Fruit fly (Drosophila melanogaster): ENCODE data around the gene SdhD.

The SdhD gene

DNA sequence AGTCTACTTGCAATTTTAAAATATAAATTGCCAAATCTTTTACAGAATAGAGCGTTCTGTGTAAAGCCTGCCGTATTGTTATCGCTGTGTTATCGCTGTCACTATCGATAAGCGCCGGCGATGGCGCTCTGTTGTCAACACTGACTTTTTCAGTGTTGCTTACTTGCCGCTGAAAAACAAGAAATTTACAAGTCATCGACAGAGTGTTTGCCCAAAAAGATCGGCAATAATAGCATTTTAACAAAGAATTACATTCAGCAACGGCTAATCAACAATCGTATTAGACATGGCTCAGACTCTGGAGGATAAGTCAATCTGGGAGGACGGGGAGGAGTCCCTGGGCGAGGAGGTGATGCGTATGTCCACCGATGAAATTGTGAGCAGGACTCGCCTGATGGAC, 7.7 kb downstream of the SdhD start, which contains the start of the genes RanBP3 and Rpt5 (continued):
- TF ChIP-seq Atf-2 (GFP tag; optimal IDR thresholded peaks at IDR 0.05), result peak; percentile 48
- TF ChIP-seq Gsc (GFP tag; IDR thresholded peaks at IDR 0.05), result no peak
- no peak for TF ChIP-seq CG8281 (tag; optimal IDR thresholded peaks at IDR 0.05)
- no peak for TF ChIP-seq cad (GFP tag; optimal IDR thresholded peaks at IDR 0.05)
- TF ChIP-seq CG31224 (GFP tag; IDR thresholded peaks at IDR 0.05), result no peak
- no peak for TF ChIP-seq CG6654 (GFP tag; optimal IDR thresholded peaks at IDR 0.05)
- TF ChIP-seq hth (optimal IDR thresholded peaks at IDR 0.05), result no peak
- no peak for TF ChIP-seq twi (tag; optimal IDR thresholded peaks at IDR 0.05)
- TF ChIP-seq B-H2 (GFP tag; optimal IDR thresholded peaks at IDR 0.05), result peak; percentile 65
- no peak for TF ChIP-seq CG6689 (GFP tag; IDR thresholded peaks at IDR 0.05)
- peak; percentile 37; the same call in 1 of the 2 replicates for TF ChIP-seq al (GFP tag; IDR thresholded peaks at IDR 0.05)
- TF ChIP-seq Hr51 (GFP tag; optimal IDR thresholded peaks at IDR 0.05), result peak in 1 of 2 experiments; percentile 56
- TF ChIP-seq bbx (GFP tag; IDR thresholded peaks at IDR 0.05; ENCODE audit: partially characterized antibody), result peak; percentile 92
- TF ChIP-seq Sox100B (GFP tag; optimal IDR thresholded peaks at IDR 0.05), result no peak
- TF ChIP-seq vvl (GFP tag; IDR thresholded peaks at IDR 0.05), result peak; percentile 70
- TF ChIP-seq pros (GFP tag; optimal IDR thresholded peaks at IDR 0.05), result no peak
- TF ChIP-seq CG17912 (GFP tag; optimal IDR thresholded peaks at IDR 0.05), result peak; percentile 7
- peak; percentile 95 for TF ChIP-seq MBD-R2 (GFP tag; IDR thresholded peaks at IDR 0.05)
- TF ChIP-seq Nf-YA (GFP tag; IDR thresholded peaks at IDR 0.05), result no peak; the same call in 1 of the 2 replicates
- TF ChIP-seq CG6765 (GFP tag; optimal IDR thresholded peaks at IDR 0.05), result peak; percentile 26
- TF ChIP-seq her (GFP tag; optimal IDR thresholded peaks at IDR 0.05), result peak; percentile 59
- peak; percentile 65 for TF ChIP-seq CG1792 (GFP tag; optimal IDR thresholded peaks at IDR 0.05)
- no peak for TF ChIP-seq CG10565 (GFP tag; optimal IDR thresholded peaks at IDR 0.05)
- no peak for TF ChIP-seq gem (tag; optimal IDR thresholded peaks at IDR 0.05)
- TF ChIP-seq Taf1 (GFP tag; IDR thresholded peaks at IDR 0.05), result no peak
- no peak for TF ChIP-seq CoRest (tag; optimal IDR thresholded peaks at IDR 0.05)
- no peak for TF ChIP-seq CG7372 (GFP tag; IDR thresholded peaks at IDR 0.05)
- peak; percentile 27 for TF ChIP-seq Max (GFP tag; optimal IDR thresholded peaks at IDR 0.05)
- no peak for TF ChIP-seq CG30020 (tag; optimal IDR thresholded peaks at IDR 0.05)
- TF ChIP-seq odd (GFP tag; optimal IDR thresholded peaks at IDR 0.05), result no peak
- no peak for TF ChIP-seq so (GFP tag; IDR thresholded peaks at IDR 0.05)
- no peak for TF ChIP-seq gsb (GFP tag; IDR thresholded peaks at IDR 0.05)
- TF ChIP-seq Lpt (GFP tag; optimal IDR thresholded peaks at IDR 0.05), result no peak
- peak; percentile 52 for TF ChIP-seq CG11398 (GFP tag; optimal IDR thresholded peaks at IDR 0.05)
- no peak for TF ChIP-seq ems (GFP tag; optimal IDR thresholded peaks at IDR 0.05)
- TF ChIP-seq nmo (GFP tag; optimal IDR thresholded peaks at IDR 0.05), result peak; percentile 35
- peak; percentile 60 for TF ChIP-seq Myb (GFP tag; optimal IDR thresholded peaks at IDR 0.05)
- TF ChIP-seq danr (GFP tag; IDR thresholded peaks at IDR 0.05), result no peak
- TF ChIP-seq Bdp1 (GFP tag; optimal IDR thresholded peaks at IDR 0.05), result peak; percentile 5
- peak; percentile 66 for TF ChIP-seq Hsf (GFP tag; optimal IDR thresholded peaks at IDR 0.05)
- no peak for TF ChIP-seq CG16815 (GFP tag; optimal IDR thresholded peaks at IDR 0.05)
- no peak for TF ChIP-seq CG11723 (GFP tag; optimal IDR thresholded peaks at IDR 0.05)
- TF ChIP-seq Sox102F (GFP tag; optimal IDR thresholded peaks at IDR 0.05), result no peak
- peak; percentile 24 for TF ChIP-seq CG18619 (GFP tag; optimal IDR thresholded peaks at IDR 0.05)
- peak; percentile 55 for TF ChIP-seq HmgD (GFP tag; optimal IDR thresholded peaks at IDR 0.05)
- TF ChIP-seq CG10959 (GFP tag; IDR thresholded peaks at IDR 0.05), result no peak
- no peak for TF ChIP-seq tap (tag; optimal IDR thresholded peaks at IDR 0.05)
- no peak for TF ChIP-seq D19A (tag; optimal IDR thresholded peaks at IDR 0.05)
- no peak for TF ChIP-seq CG10321 (GFP tag; IDR thresholded peaks at IDR 0.05)
- TF ChIP-seq en (GFP tag; optimal IDR thresholded peaks at IDR 0.05), result no peak
- no peak for TF ChIP-seq rib (GFP tag; IDR thresholded peaks at IDR 0.05)
- TF ChIP-seq psq (GFP tag; optimal IDR thresholded peaks at IDR 0.05), result no peak
- TF ChIP-seq ato (GFP tag; IDR thresholded peaks at IDR 0.05; ENCODE audit: partially characterized antibody), result peak; percentile 75

Data from whole organism, embryonic.